Fruit fly (Drosophila melanogaster) whole organism, embryonic: Measurements from ENCODE around the gene Dpm2.
A peak's percentile ranks its signal among the peaks of the same experiment; 100 is the strongest.

Experiments
- Asciz ChIP-seq: fragments of 200-800 bp; sonication (Bioruptor generic); optimal IDR thresholded peaks from 2 replicates; lab custom pipeline; 2017; ENCODE audit warnings: missing biosample characterization, mild to moderate bottlenecking, missing genetic modification characterization, missing genetic modification reagents
- CG10209 ChIP-seq: fragments of 200-800 bp; sonication (Bioruptor generic); optimal IDR thresholded peaks from 3 replicates; lab custom pipeline; 2017; ENCODE audit warnings: missing biosample characterization, mild to moderate bottlenecking, missing genetic modification characterization, missing genetic modification reagents
- CG11456 ChIP-seq: fragments of 200-800 bp; sonication (Bioruptor generic); IDR thresholded peaks from 3 replicates; pipeline ENCODE4 v1.3.6; 2022; ENCODE audit warnings: missing biosample characterization, missing genetic modification characterization
- CG12155 ChIP-seq: fragments of 200-800 bp; sonication (Bioruptor generic); optimal IDR thresholded peaks from 3 replicates; lab custom pipeline; 2016; ENCODE audit warnings: missing biosample characterization, missing genetic modification characterization
- CG12236 ChIP-seq: fragments of 200-800 bp; sonication (Bioruptor generic); optimal IDR thresholded peaks from 2 replicates; lab custom pipeline; 2016; ENCODE audit warnings: missing biosample characterization, missing genetic modification characterization
- CG12299 ChIP-seq: fragments of 200-800 bp; sonication (Bioruptor generic); optimal IDR thresholded peaks from 2 replicates; lab custom pipeline; 2018; ENCODE audit warnings: missing biosample characterization, mild to moderate bottlenecking, missing genetic modification characterization
- CG13287 ChIP-seq: fragments of 200-800 bp; sonication (Bioruptor generic); IDR thresholded peaks from 2 replicates; pipeline ENCODE4 v1.3.6; 2022; ENCODE audit warnings: missing biosample characterization, missing genetic modification characterization; ENCODE audit not compliant: partially characterized antibody
- CG16779 ChIP-seq: fragments of 200-800 bp; sonication (Bioruptor generic); IDR thresholded peaks from 2 replicates; pipeline ENCODE4 v1.3.6; 2022; ENCODE audit warnings: missing biosample characterization, missing genetic modification characterization
- CG16863 ChIP-seq: fragments of 200-800 bp; sonication (Bioruptor generic); optimal IDR thresholded peaks from 3 replicates; lab custom pipeline; 2016; ENCODE audit warnings: missing biosample characterization, missing genetic modification characterization
- CG18262 ChIP-seq: fragments of 200-800 bp; optimal IDR thresholded peaks from 3 replicates; lab custom pipeline; 2019; ENCODE audit warnings: missing biosample characterization, mild to moderate bottlenecking, missing genetic modification characterization, moderate library complexity
- CG1832 ChIP-seq: fragments of 200-800 bp; sonication (Bioruptor generic); optimal IDR thresholded peaks from 2 replicates; lab custom pipeline; 2017; ENCODE audit warnings: missing biosample characterization, mild to moderate bottlenecking, missing genetic modification characterization, inconsistent platforms
- CG2120 ChIP-seq: fragments of 200-800 bp; sonication (Bioruptor generic); optimal IDR thresholded peaks from 3 replicates; lab custom pipeline; 2016; ENCODE audit warnings: missing biosample characterization, missing genetic modification characterization
- CG2875 ChIP-seq: fragments of 200-800 bp; sonication (Bioruptor generic); optimal IDR thresholded peaks from 2 replicates; lab custom pipeline; 2017; ENCODE audit warnings: missing biosample characterization, mild to moderate bottlenecking, missing genetic modification characterization, missing genetic modification reagents
- CG3065 ChIP-seq: fragments of 200-800 bp; sonication (Bioruptor generic); optimal IDR thresholded peaks from 2 replicates; lab custom pipeline; 2016; ENCODE audit warnings: missing biosample characterization, missing genetic modification characterization
- CG31365 ChIP-seq: fragments of 200-800 bp; sonication (Bioruptor generic); optimal IDR thresholded peaks from 2 replicates; lab custom pipeline; 2018; ENCODE audit warnings: missing biosample characterization, mild to moderate bottlenecking, missing genetic modification characterization
- CG3163 ChIP-seq: fragments of 200-800 bp; sonication (Bioruptor generic); optimal IDR thresholded peaks from 3 replicates; lab custom pipeline; 2016; ENCODE audit warnings: missing biosample characterization, missing genetic modification characterization
- CG33557 ChIP-seq: fragments of 200-800 bp; sonication (Bioruptor generic); optimal IDR thresholded peaks from 2 replicates; lab custom pipeline; 2019; ENCODE audit warnings: missing biosample characterization, mild to moderate bottlenecking, missing genetic modification characterization, moderate library complexity
- CG6175 ChIP-seq: fragments of 200-800 bp; sonication (Bioruptor generic); IDR thresholded peaks from 3 replicates; pipeline ENCODE4 v1.3.6; 2022; ENCODE audit warnings: missing biosample characterization, missing genetic modification characterization
- CG6654 ChIP-seq: fragments of 200-800 bp; sonication (Bioruptor generic); optimal IDR thresholded peaks from 2 replicates; lab custom pipeline; 2017; ENCODE audit warnings: missing biosample characterization, mild to moderate bottlenecking, missing genetic modification characterization
- CG7786 ChIP-seq: fragments of 200-800 bp; sonication (Bioruptor generic); optimal IDR thresholded peaks from 2 replicates; lab custom pipeline; 2016; ENCODE audit warnings: missing biosample characterization, missing genetic modification characterization
- ERR ChIP-seq: fragments of 200-800 bp; sonication (Bioruptor generic); optimal IDR thresholded peaks from 2 replicates; lab custom pipeline; 2016; ENCODE audit warnings: missing biosample characterization, missing genetic modification characterization
- HLH4C ChIP-seq: fragments of 200-800 bp; sonication (Bioruptor generic); IDR thresholded peaks from 3 replicates; pipeline ENCODE4 v1.3.6; 2022; ENCODE audit warnings: missing biosample characterization, missing genetic modification characterization; ENCODE audit not compliant: partially characterized antibody
- Hmr ChIP-seq: fragments of 200-800 bp; sonication (Bioruptor generic); optimal IDR thresholded peaks from 3 replicates; lab custom pipeline; 2017; ENCODE audit warnings: mild to moderate bottlenecking, missing biosample characterization, missing genetic modification reagents, missing genetic modification characterization
- MBD-R2 ChIP-seq: fragments of 200-800 bp; sonication (Bioruptor generic); IDR thresholded peaks from 2 replicates; pipeline ENCODE4 v1.3.6; 2022; ENCODE audit warnings: missing biosample characterization, missing genetic modification characterization
- Nf-YB ChIP-seq: fragments of 200-800 bp; sonication (Bioruptor generic); optimal IDR thresholded peaks from 3 replicates; lab custom pipeline; 2019; ENCODE audit warnings: missing biosample characterization, mild to moderate bottlenecking, missing genetic modification characterization, moderate library complexity
- Rx ChIP-seq: fragments of 200-800 bp; sonication (Bioruptor generic); IDR thresholded peaks from 2 replicates; pipeline ENCODE4 v1.3.6; 2022; ENCODE audit warnings: missing biosample characterization, missing genetic modification characterization
- aop ChIP-seq: fragments of 200-800 bp; sonication (Bioruptor generic); IDR thresholded peaks from 2 replicates; pipeline ENCODE4 v1.3.6; 2022; ENCODE audit warnings: missing biosample characterization, missing genetic modification characterization
- az2 ChIP-seq: fragments of 200-800 bp; sonication (Bioruptor generic); optimal IDR thresholded peaks from 3 replicates; lab custom pipeline; 2016; ENCODE audit warnings: missing biosample characterization, missing genetic modification characterization
- bcd ChIP-seq: fragments of 200-800 bp; sonication (Bioruptor generic); optimal IDR thresholded peaks from 2 replicates; lab custom pipeline; 2017; ENCODE audit warnings: missing biosample characterization, mild to moderate bottlenecking, missing genetic modification characterization
- btn ChIP-seq: fragments of 200-800 bp; sonication (Bioruptor generic); optimal IDR thresholded peaks from 2 replicates; lab custom pipeline; 2016; ENCODE audit warnings: missing biosample characterization, missing genetic modification characterization
- cad ChIP-seq: fragments of >200 bp; optimal IDR thresholded peaks from 2 replicates; lab custom pipeline; 2017; ENCODE audit warnings: missing biosample characterization, missing genetic modification characterization
- cas ChIP-seq: fragments of 200-800 bp; sonication (Bioruptor generic); IDR thresholded peaks from 2 replicates; pipeline ENCODE4 v1.3.6; 2022; ENCODE audit warnings: missing biosample characterization, missing genetic modification characterization
- chm ChIP-seq: fragments of 200-800 bp; sonication (Bioruptor generic); IDR thresholded peaks from 2 replicates; pipeline ENCODE4 v1.3.6; 2022; ENCODE audit warnings: missing biosample characterization, missing genetic modification characterization
- chn ChIP-seq: fragments of 200-800 bp; sonication (Bioruptor generic); optimal IDR thresholded peaks from 2 replicates; lab custom pipeline; 2016; ENCODE audit warnings: missing biosample characterization, missing genetic modification characterization
- ci ChIP-seq: fragments of 200-800 bp; sonication (Bioruptor generic); IDR thresholded peaks from 3 replicates; pipeline ENCODE4 v1.3.6; 2022; ENCODE audit warnings: missing biosample characterization, missing genetic modification characterization
- crc ChIP-seq: fragments of 200-800 bp; sonication (Bioruptor generic); optimal IDR thresholded peaks from 2 replicates; lab custom pipeline; 2016; ENCODE audit warnings: missing biosample characterization, missing genetic modification characterization
- dimm ChIP-seq: fragments of 200-800 bp; sonication (Bioruptor generic); IDR thresholded peaks from 2 replicates; pipeline ENCODE4 v1.3.6; 2022; ENCODE audit warnings: missing biosample characterization, missing genetic modification characterization
- grau ChIP-seq: fragments of 200-800 bp; optimal IDR thresholded peaks from 3 replicates; lab custom pipeline; 2019; ENCODE audit warnings: missing biosample characterization, mild to moderate bottlenecking, missing genetic modification characterization, moderate library complexity
- lilli ChIP-seq: fragments of 200-800 bp; sonication (Bioruptor generic); optimal IDR thresholded peaks from 3 replicates; lab custom pipeline; 2016; ENCODE audit warnings: missing biosample characterization, missing genetic modification characterization
- nerfin-1 ChIP-seq: fragments of 200-800 bp; sonication (Bioruptor generic); optimal IDR thresholded peaks from 3 replicates; lab custom pipeline; 2019; ENCODE audit warnings: missing biosample characterization, mild to moderate bottlenecking, missing genetic modification characterization, moderate library complexity
- nom ChIP-seq: fragments of 200-800 bp; sonication (Bioruptor generic); optimal IDR thresholded peaks from 2 replicates; lab custom pipeline; 2017; ENCODE audit warnings: missing biosample characterization, missing genetic modification characterization, mild to moderate bottlenecking, moderate library complexity, missing genetic modification reagents
- oc ChIP-seq: fragments of 200-800 bp; sonication (Bioruptor generic); optimal IDR thresholded peaks from 2 replicates; lab custom pipeline; 2018; ENCODE audit warnings: missing biosample characterization, mild to moderate bottlenecking, missing genetic modification characterization, moderate library complexity
- repo ChIP-seq: fragments of 200-800 bp; sonication (Bioruptor generic); optimal IDR thresholded peaks from 2 replicates; lab custom pipeline; 2016; ENCODE audit warnings: missing biosample characterization, missing genetic modification characterization
- sd ChIP-seq: fragments of 200-800 bp; sonication (Bioruptor generic); optimal IDR thresholded peaks from 3 replicates; lab custom pipeline; 2018; ENCODE audit warnings: missing biosample characterization, mild to moderate bottlenecking, missing genetic modification characterization, moderate library complexity
- sens ChIP-seq: fragments of 200-800 bp; sonication (Bioruptor generic); peaks from one replicate; lab custom pipeline; 2016; ENCODE audit warnings: missing biosample characterization, missing genetic modification characterization
- sisA ChIP-seq: fragments of 200-800 bp; sonication (Bioruptor generic); IDR thresholded peaks from 2 replicates; pipeline ENCODE4 v1.3.6; 2022; ENCODE audit warnings: missing biosample characterization, missing genetic modification characterization
- slbo ChIP-seq: fragments of 200-800 bp; sonication (Bioruptor generic); IDR thresholded peaks from 2 replicates; pipeline ENCODE4 v1.3.6; 2022; ENCODE audit warnings: missing biosample characterization, missing genetic modification characterization
- stwl ChIP-seq: fragments of 200-800 bp; sonication (Bioruptor generic); optimal IDR thresholded peaks from 3 replicates; lab custom pipeline; 2018; ENCODE audit warnings: missing biosample characterization, mild to moderate bottlenecking, missing genetic modification characterization, moderate library complexity
- tna ChIP-seq: fragments of 200-800 bp; sonication (Bioruptor generic); IDR thresholded peaks from 2 replicates; pipeline ENCODE4 v1.3.6; 2022; ENCODE audit warnings: missing biosample characterization, missing genetic modification characterization; ENCODE audit not compliant: partially characterized antibody
- toy ChIP-seq: fragments of 200-800 bp; sonication (Bioruptor generic); IDR thresholded peaks from 2 replicates; pipeline ENCODE4 v1.3.6; 2022; ENCODE audit warnings: missing biosample characterization, missing genetic modification characterization

The Dpm2 gene

DNA sequence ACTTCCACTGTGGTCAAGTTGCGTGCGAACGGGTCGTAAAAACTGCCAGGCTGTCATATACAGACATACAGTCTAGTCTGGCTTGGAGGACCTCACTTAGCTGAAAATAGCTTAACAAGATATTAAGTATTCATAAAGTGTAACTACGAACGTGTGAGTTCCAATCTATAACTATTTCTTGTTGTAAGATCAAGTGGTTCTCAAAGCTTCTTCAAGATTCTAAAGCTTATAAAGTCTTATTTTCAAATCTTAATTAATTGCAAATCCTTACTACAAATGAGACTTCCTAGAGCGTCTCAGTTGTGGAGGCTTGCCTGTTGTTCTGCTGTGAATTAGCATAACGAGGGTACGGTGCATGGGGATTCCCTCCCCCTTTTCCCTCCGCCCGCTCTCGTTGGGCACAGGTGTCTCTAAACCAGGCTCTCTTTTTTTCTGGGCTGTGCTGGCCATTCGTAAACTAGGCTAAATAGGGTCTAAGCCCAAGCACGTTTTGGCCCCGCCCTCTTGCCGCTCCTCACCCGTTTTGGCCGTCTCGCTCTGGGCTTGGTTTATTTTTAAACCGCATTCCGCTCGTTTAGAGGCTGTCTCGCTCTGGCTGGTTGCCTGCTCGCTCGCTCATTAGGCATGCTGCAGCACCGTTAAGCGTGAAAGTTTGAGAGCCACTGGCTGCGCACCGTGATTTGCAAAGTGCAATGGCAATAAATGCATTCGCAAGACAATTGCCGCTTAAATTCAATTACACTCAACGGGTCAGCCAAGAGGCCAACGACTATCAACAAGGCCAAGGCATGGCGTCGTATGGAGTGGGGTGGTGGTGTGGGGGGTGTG is 18.9 kb downstream of the Dpm2 start (continued):
- TF ChIP-seq chm: peak; percentile 38; the same call in 1 of the 2 replicates
- TF ChIP-seq az2: no peak
- no peak for TF ChIP-seq CG1832 (GFP tag; lab: Kevin White, UChicago)
- peak; percentile 94 for TF ChIP-seq CG6654
- TF ChIP-seq aop (GFP tag; lab: Robert Waterston, UW): no peak
- TF ChIP-seq CG2875 (GFP tag; lab: Kevin White, UChicago): no peak
- no peak for TF ChIP-seq CG7786 (GFP tag; lab: Kevin White, UChicago)
- TF ChIP-seq CG16779: no peak
- TF ChIP-seq btn (GFP tag; lab: Kevin White, UChicago): no peak
- TF ChIP-seq ci (GFP tag; lab: Robert Waterston, UW): no peak
- TF ChIP-seq Rx (GFP tag; lab: Robert Waterston, UW): no peak
- no peak for TF ChIP-seq Nf-YB
- no peak for TF ChIP-seq toy (GFP tag; lab: Robert Waterston, UW)
- TF ChIP-seq CG13287 (GFP tag; lab: Robert Waterston, UW): no peak
- no peak for TF ChIP-seq CG11456
- peak; percentile 34 for TF ChIP-seq grau (tag; lab: Kevin White, UChicago)
- TF ChIP-seq CG12236: no peak
- no peak for TF ChIP-seq sisA
- TF ChIP-seq nom (GFP tag; lab: Kevin White, UChicago): peak; percentile 31
- TF ChIP-seq MBD-R2 (GFP tag; lab: Robert Waterston, UW): no peak
- no peak for TF ChIP-seq CG33557 (GFP tag; lab: Kevin White, UChicago)
- 0 out of 3 replicates have a peak, but pooled peaks have one; percentile 29 for TF ChIP-seq HLH4C (GFP tag; lab: Robert Waterston, UW)
- no peak for TF ChIP-seq CG6175
- TF ChIP-seq slbo (GFP tag; lab: Robert Waterston, UW): no peak
- TF ChIP-seq cad: peak; percentile 54
- no peak for TF ChIP-seq lilli (GFP tag; lab: Kevin White, UChicago)
- TF ChIP-seq chn (GFP tag; lab: Kevin White, UChicago): no peak
- no peak for TF ChIP-seq stwl (tag; lab: Kevin White, UChicago)
- TF ChIP-seq cas (GFP tag; lab: Robert Waterston, UW): no peak
- TF ChIP-seq CG31365: no peak
- no peak for TF ChIP-seq CG12155 (GFP tag; lab: Kevin White, UChicago)
- TF ChIP-seq dimm (GFP tag; lab: Robert Waterston, UW): no peak
- no peak for TF ChIP-seq CG3065 (GFP tag; lab: Kevin White, UChicago)
- peak; percentile 15; the same call in 1 of the 2 replicates for TF ChIP-seq tna
- no peak for TF ChIP-seq CG2120
- TF ChIP-seq CG16863 (GFP tag; lab: Kevin White, UChicago): no peak
- TF ChIP-seq Hmr (GFP tag; lab: Kevin White, UChicago): no peak
- TF ChIP-seq CG12299: no peak
- no peak for TF ChIP-seq CG3163 (GFP tag; lab: Kevin White, UChicago)
- no peak for TF ChIP-seq bcd (GFP tag; lab: Kevin White, UChicago)
- no peak for TF ChIP-seq repo (GFP tag; lab: Kevin White, UChicago)
- no peak for TF ChIP-seq nerfin-1 (tag; lab: Kevin White, UChicago)
- no peak for TF ChIP-seq Asciz (GFP tag; lab: Kevin White, UChicago)
- TF ChIP-seq crc: no peak
- TF ChIP-seq sd (tag; lab: Kevin White, UChicago): peak; percentile 97
- TF ChIP-seq CG18262 (tag; lab: Kevin White, UChicago): no peak
- TF ChIP-seq CG10209: no peak
- TF ChIP-seq ERR (GFP tag; lab: Kevin White, UChicago): no peak
- TF ChIP-seq oc (tag; lab: Kevin White, UChicago): peak; percentile 75
- TF ChIP-seq sens (GFP tag; lab: Kevin White, UChicago): peak; percentile 52
